Worm (Caenorhabditis elegans) whole organism, L4 larva: ENCODE measurements around the gene txt-4.

Experiments used
- F10B5.3 ChIP-seq: sonication (generic microtip); optimal IDR thresholded peaks from 2 replicates; lab custom pipeline; 2016; ENCODE audit warnings: mild to moderate bottlenecking, missing genetic modification characterization, missing compliant biosample characterization
- F37D6.2 ChIP-seq: sonication (generic microtip); optimal IDR thresholded peaks from 2 replicates; lab custom pipeline; 2016; ENCODE audit warnings: mild to moderate bottlenecking, missing genetic modification characterization, missing compliant biosample characterization
- F49E8.2 ChIP-seq: sonication (generic microtip); optimal IDR thresholded peaks from 2 replicates; lab custom pipeline; 2016; ENCODE audit warnings: missing compliant biosample characterization, mild to moderate bottlenecking, missing genetic modification characterization, borderline replicate concordance
- Y5F2A.4 ChIP-seq: fragments of 200-800 bp; sonication (Bioruptor generic); optimal IDR thresholded peaks from 2 replicates; lab custom pipeline; 2018; ENCODE audit warnings: mild to moderate bottlenecking, missing genetic modification characterization, missing compliant biosample characterization
- ZK337.2 ChIP-seq: fragments of 200-800 bp; sonication (Bioruptor generic); IDR thresholded peaks from 2 replicates; pipeline ENCODE4 v1.3.6; 2022; ENCODE audit warnings: missing genetic modification reagents, missing genetic modification characterization, missing compliant biosample characterization
- ZK546.5 ChIP-seq, 2 experiments: sonication (generic microtip); optimal IDR thresholded peaks; 2 replicates each; lab custom pipeline; 2017; ENCODE audit warnings: missing biosample characterization in 2 of 2, missing genetic modification characterization in 2 of 2
- aha-1 ChIP-seq: fragments of 150-350 bp; peaks from one replicate; lab custom pipeline; 2014; ENCODE audit warnings: missing biosample characterization, missing genetic modification characterization
- aly-2 ChIP-seq: sonication (generic microtip); optimal IDR thresholded peaks from 2 replicates; lab custom pipeline; 2018; ENCODE audit warnings: missing biosample characterization, missing genetic modification characterization
- ceh-44 ChIP-seq: fragments of 200-800 bp; sonication (Bioruptor generic); IDR thresholded peaks from 2 replicates; pipeline ENCODE4 v1.3.6; 2022; ENCODE audit warnings: missing genetic modification reagents, missing genetic modification characterization, missing compliant biosample characterization
- ceh-62 ChIP-seq: sonication (generic microtip); optimal IDR thresholded peaks from 2 replicates; lab custom pipeline; 2017; ENCODE audit warnings: missing biosample characterization, missing genetic modification characterization
- daf-16 ChIP-seq, 3 experiments: sonication (generic microtip); optimal IDR thresholded peaks; 2 replicates each; lab custom pipeline; 2016 to 2017; ENCODE audit warnings: missing genetic modification characterization in 3 of 3, missing genetic modification reagents in 3 of 3, mild to moderate bottlenecking in 2 of 3, missing compliant biosample characterization in 2 of 3, missing biosample characterization in 1 of 3, moderate library complexity in 1 of 3
- daf-8 ChIP-seq: fragments of 200-800 bp; sonication (Bioruptor generic); IDR thresholded peaks from 2 replicates; pipeline ENCODE4 v1.3.6; 2022; ENCODE audit warnings: missing genetic modification characterization, missing compliant biosample characterization
- dpl-1 ChIP-seq: fragments of 150-350 bp; optimal IDR thresholded peaks from 2 replicates; lab custom pipeline; 2014; ENCODE audit warnings: missing biosample characterization, missing genetic modification reagents, missing genetic modification characterization
- duxl-1 ChIP-seq: sonication (generic microtip); optimal IDR thresholded peaks from 2 replicates; lab custom pipeline; 2016; ENCODE audit warnings: mild to moderate bottlenecking, missing genetic modification characterization, moderate library complexity, missing compliant biosample characterization; ENCODE audit not compliant: poor library complexity
- dve-1 ChIP-seq: sonication (generic microtip); optimal IDR thresholded peaks from 2 replicates; lab custom pipeline; 2017; ENCODE audit warnings: antibody characterized with exemption, mild to moderate bottlenecking, missing genetic modification characterization, missing compliant biosample characterization; ENCODE audit not compliant: insufficient read depth
- hlh-30 ChIP-seq: sonication (generic microtip); optimal IDR thresholded peaks from 2 replicates; lab custom pipeline; 2017; ENCODE audit warnings: antibody characterized with exemption, mild to moderate bottlenecking, missing genetic modification characterization, missing compliant biosample characterization; ENCODE audit not compliant: insufficient read depth
- hmg-1.1 ChIP-seq: fragments of 200-800 bp; sonication (Bioruptor generic); IDR thresholded peaks from 2 replicates; pipeline ENCODE4 v1.3.6; 2022; ENCODE audit warnings: missing genetic modification reagents, missing genetic modification characterization, missing compliant biosample characterization
- jun-1 ChIP-seq: fragments of 150-350 bp; optimal IDR thresholded peaks from 2 replicates; lab custom pipeline; 2014; ENCODE audit warnings: missing biosample characterization, missing genetic modification reagents, missing genetic modification characterization
- lin-13 ChIP-seq: fragments of 150-350 bp; optimal IDR thresholded peaks from 2 replicates; lab custom pipeline; 2014; ENCODE audit warnings: missing biosample characterization, missing genetic modification reagents, missing genetic modification characterization
- lin-29 ChIP-seq: fragments of 200-800 bp; sonication (Bioruptor generic); IDR thresholded peaks from 2 replicates; pipeline ENCODE4 v1.3.6; 2022; ENCODE audit warnings: missing genetic modification reagents, missing genetic modification characterization, missing compliant biosample characterization
- lin-38 ChIP-seq: fragments of 200-800 bp; sonication (Bioruptor generic); IDR thresholded peaks from 2 replicates; pipeline ENCODE4 v1.3.6; 2022; ENCODE audit warnings: missing genetic modification reagents, missing genetic modification characterization, missing compliant biosample characterization
- lir-3 ChIP-seq: sonication (generic microtip); optimal IDR thresholded peaks from 2 replicates; lab custom pipeline; 2016; ENCODE audit warnings: mild to moderate bottlenecking, missing genetic modification characterization, missing compliant biosample characterization
- lsy-2 ChIP-seq, 2 experiments: fragments of 150-350 bp in 1 of 2; sonication (generic microtip) in 1 of 2; optimal IDR thresholded peaks; 2 replicates each; lab custom pipeline; 2014 to 2017; ENCODE audit warnings: missing biosample characterization in 2 of 2, missing genetic modification characterization in 2 of 2
- mep-1 ChIP-seq: fragments of 150-350 bp; sonication (generic microtip); optimal IDR thresholded peaks from 3 replicates; lab custom pipeline; 2014; ENCODE audit warnings: missing biosample characterization, missing genetic modification characterization
- mxl-2 ChIP-seq: fragments of 200-800 bp; sonication (Bioruptor generic); conservative IDR thresholded peaks from 2 replicates; pipeline ENCODE4 v1.3.6; 2022; ENCODE audit warnings: missing genetic modification reagents, missing genetic modification characterization, missing compliant biosample characterization
- mxl-3 ChIP-seq: fragments of 200-800 bp; sonication (Bioruptor generic); optimal IDR thresholded peaks from 2 replicates; lab custom pipeline; 2018; ENCODE audit warnings: mild to moderate bottlenecking, missing genetic modification characterization, missing compliant biosample characterization
- nhr-10 ChIP-seq: fragments of 150-350 bp; optimal IDR thresholded peaks from 2 replicates; lab custom pipeline; 2014; ENCODE audit warnings: missing biosample characterization, missing genetic modification characterization
- nhr-102 ChIP-seq: sonication (generic microtip); optimal IDR thresholded peaks from 2 replicates; lab custom pipeline; 2016; ENCODE audit warnings: mild to moderate bottlenecking, missing genetic modification characterization, moderate library complexity, missing compliant biosample characterization
- nhr-11 ChIP-seq: fragments of 150-350 bp; optimal IDR thresholded peaks from 2 replicates; lab custom pipeline; 2014; ENCODE audit warnings: missing biosample characterization, missing genetic modification characterization
- nhr-111 ChIP-seq: fragments of 200-800 bp; sonication (Bioruptor generic); optimal IDR thresholded peaks from 2 replicates; lab custom pipeline; 2018; ENCODE audit warnings: mild to moderate bottlenecking, missing genetic modification characterization, missing compliant biosample characterization
- nhr-48 ChIP-seq: sonication (generic microtip); optimal IDR thresholded peaks from 2 replicates; lab custom pipeline; 2016; ENCODE audit warnings: mild to moderate bottlenecking, missing genetic modification characterization, missing compliant biosample characterization
- nhr-6 ChIP-seq: fragments of 150-350 bp; optimal IDR thresholded peaks from 2 replicates; lab custom pipeline; 2014; ENCODE audit warnings: missing biosample characterization, missing genetic modification characterization
- nhr-77 ChIP-seq: fragments of 150-350 bp; optimal IDR thresholded peaks from 2 replicates; lab custom pipeline; 2014; ENCODE audit warnings: missing biosample characterization, missing genetic modification characterization
- php-3 ChIP-seq: fragments of 200-800 bp; sonication (Bioruptor generic); IDR thresholded peaks from 2 replicates; pipeline ENCODE4 v1.3.6; 2022; ENCODE audit warnings: missing genetic modification reagents, missing genetic modification characterization, missing compliant biosample characterization
- rbr-2 ChIP-seq: sonication (generic microtip); optimal IDR thresholded peaks from 2 replicates; lab custom pipeline; 2016; ENCODE audit warnings: missing genotype, missing genetic modification characterization, missing compliant biosample characterization
- skn-1 ChIP-seq: fragments of 150-350 bp; optimal IDR thresholded peaks from 2 replicates; lab custom pipeline; 2014; ENCODE audit warnings: missing biosample characterization, missing genetic modification characterization
- spr-1 ChIP-seq: sonication (generic microtip); optimal IDR thresholded peaks from 2 replicates; lab custom pipeline; 2016; ENCODE audit warnings: mild to moderate bottlenecking, missing genetic modification characterization, missing compliant biosample characterization
- zag-1 ChIP-seq: fragments of 150-350 bp; optimal IDR thresholded peaks from 2 replicates; lab custom pipeline; 2014; ENCODE audit warnings: missing biosample characterization, missing genetic modification characterization
- zfp-2 ChIP-seq: sonication (generic microtip); optimal IDR thresholded peaks from 2 replicates; lab custom pipeline; 2016; ENCODE audit warnings: mild to moderate bottlenecking, missing genetic modification characterization, missing compliant biosample characterization
- zfp-3 ChIP-seq: fragments of 200-800 bp; sonication (Bioruptor generic); conservative IDR thresholded peaks from 2 replicates; pipeline ENCODE4 v1.3.6; 2022; ENCODE audit warnings: missing genetic modification reagents, missing genetic modification characterization, missing compliant biosample characterization
- zip-11 ChIP-seq: fragments of 200-800 bp; sonication (Bioruptor generic); IDR thresholded peaks from 2 replicates; pipeline ENCODE4 v1.3.6; 2022; ENCODE audit warnings: missing genetic modification characterization, missing compliant biosample characterization
- ztf-7 ChIP-seq: fragments of 150-350 bp; optimal IDR thresholded peaks from 2 replicates; lab custom pipeline; 2014; ENCODE audit warnings: missing biosample characterization, missing genetic modification characterization

txt-4 gene

DNA sequence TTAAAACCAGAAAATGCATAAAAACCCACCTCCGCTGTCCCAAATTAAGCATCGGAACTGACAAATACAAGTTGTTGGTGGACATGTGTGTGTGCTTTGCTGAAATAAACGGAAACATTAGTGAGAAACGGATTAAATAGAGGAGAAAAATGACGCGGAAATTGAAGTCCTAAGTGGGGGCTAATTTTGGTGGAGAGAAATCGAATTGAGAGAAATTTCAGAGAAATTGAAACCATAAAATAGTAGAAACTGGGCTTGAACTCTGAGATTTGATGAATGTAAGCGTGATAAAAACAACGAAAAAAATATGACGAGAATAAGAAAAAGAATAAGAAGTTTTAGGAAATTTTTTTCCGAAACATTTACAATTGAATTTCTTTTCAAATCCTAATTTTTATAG lies 35.4 kb upstream of the txt-4 start, which contains the start of gene Y77E11A.12:
Y77E11A.12 (minus strand) TSS at position 101 of the 400 bp plus-strand sequence.
- peak; percentile 9 for TF ChIP-seq aha-1
- no peak for TF ChIP-seq nhr-6

- no peak for TF ChIP-seq hlh-30 (tag; lab: Kevin White, UChicago)
- TF ChIP-seq Y5F2A.4 (GFP tag; lab: Kevin White, UChicago) = no peak
- TF ChIP-seq nhr-10 (tag; lab: Kevin White, UChicago) = no peak
- TF ChIP-seq spr-1 = no peak
- TF ChIP-seq F49E8.2 (tag; lab: Kevin White, UChicago) = no peak
- TF ChIP-seq lin-38 (GFP tag; lab: Robert Waterston, UW) = no peak
- TF ChIP-seq mep-1 (tag; lab: Kevin White, UChicago) = no peak
- no peak for TF ChIP-seq lin-13 (GFP tag; lab: Kevin White, UChicago)
- TF ChIP-seq lin-29 (GFP tag; lab: Robert Waterston, UW) = no peak
- no peak for TF ChIP-seq daf-8 (GFP tag; lab: Robert Waterston, UW)
Measured at ce11 chrIV:1478649-1479048, 31.7 kb upstream of the txt-4 start.

DNA sequence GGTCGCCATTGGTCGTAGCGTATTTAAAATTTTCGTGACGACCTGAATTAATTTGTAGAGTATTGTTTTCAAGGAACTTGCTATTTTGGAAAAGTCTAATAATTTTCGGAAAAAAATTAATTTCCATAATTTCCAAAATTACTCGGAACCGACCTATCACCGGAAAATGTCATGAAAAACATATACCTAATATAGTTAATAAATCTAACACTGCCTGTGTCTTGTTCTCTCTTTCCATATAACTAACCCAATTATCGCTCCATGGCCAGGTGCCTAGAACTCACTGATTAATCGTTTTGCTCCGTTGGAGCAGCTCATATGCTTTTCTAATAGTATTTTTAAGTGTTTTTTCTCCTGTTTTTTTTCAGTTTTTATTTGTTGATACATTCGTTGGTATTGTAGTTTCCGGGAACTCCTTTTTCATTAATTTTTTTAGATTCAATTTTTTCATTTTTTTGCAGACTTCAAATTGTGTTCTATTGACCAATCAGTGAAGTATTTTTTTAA lies 25.3 kb upstream of the txt-4 start, which contains the start of gene Y77E11A.16:
Y77E11A.16 (plus strand) TSS at position 457 of the 507 bp plus-strand sequence.
- TF ChIP-seq ceh-62 (tag; lab: Kevin White, UChicago) (no peak), nhr-11 (tag; lab: Kevin White, UChicago) (no peak), daf-8 (GFP tag; lab: Robert Waterston, UW) (no peak), aly-2 (tag; lab: Kevin White, UChicago) (no peak), nhr-111 (GFP tag; lab: Kevin White, UChicago) (no peak), mxl-2 (GFP tag; lab: Robert Waterston, UW) (no peak), duxl-1 (tag; lab: Kevin White, UChicago) (no peak), lir-3 (tag; lab: Kevin White, UChicago) (no peak), zip-11 (GFP tag; lab: Robert Waterston, UW) (no peak), rbr-2 (tag; lab: Kevin White, UChicago) (no peak)

DNA sequence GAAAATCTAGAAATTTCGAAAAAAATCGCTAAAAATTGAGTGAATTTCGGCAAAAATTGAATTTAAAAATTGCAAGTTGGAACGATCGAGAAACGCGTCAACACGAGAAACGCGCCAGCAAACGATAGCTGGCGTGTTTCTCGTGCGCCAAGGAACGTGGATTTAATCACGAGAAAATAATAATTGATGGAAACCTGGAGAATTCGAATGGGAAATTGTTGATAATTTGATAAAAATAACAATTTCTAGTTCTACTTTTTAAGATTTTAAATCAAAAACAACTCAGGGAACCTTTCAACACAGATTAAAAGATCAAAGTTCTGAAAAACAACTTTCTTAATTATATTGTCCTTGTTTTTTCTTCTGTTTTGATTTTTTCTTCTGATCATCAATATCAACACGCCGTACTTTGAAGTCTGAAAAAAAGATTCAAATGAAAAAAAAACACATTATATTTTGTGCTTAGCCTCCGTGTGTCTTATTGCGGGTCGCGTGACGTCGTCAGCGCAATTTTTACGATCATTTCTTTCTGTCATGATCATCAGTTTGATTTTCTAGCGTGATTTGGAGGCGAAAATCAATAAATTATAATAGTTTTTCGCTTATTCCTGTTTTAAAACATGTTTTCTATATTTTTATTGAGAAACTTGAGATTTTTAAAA lies 14.2 kb upstream of the txt-4 start, which contains the start of gene npp-20:
npp-20 (minus strand) TSS at position 6 of the 662 bp plus-strand sequence.
- TF ChIP-seq skn-1 = no peak
- TF ChIP-seq nhr-11 (tag; lab: Kevin White, UChicago) = peak; percentile 1
- no peak for TF ChIP-seq zfp-2 (tag; lab: Kevin White, UChicago)
- TF ChIP-seq php-3 (GFP tag; lab: Robert Waterston, UW) = peak; percentile 52; the same call in 1 of the 2 replicates
- no peak for TF ChIP-seq mxl-3 (GFP tag; lab: Kevin White, UChicago)
- TF ChIP-seq F10B5.3 (tag; lab: Kevin White, UChicago) = no peak
- TF ChIP-seq lin-13 (GFP tag; lab: Kevin White, UChicago) = peak; percentile 15
- TF ChIP-seq nhr-77 (tag; lab: Kevin White, UChicago) = no peak
- TF ChIP-seq ztf-7 = no peak
- peak; percentile 29 for TF ChIP-seq mep-1 (tag; lab: Kevin White, UChicago)
- no peak for TF ChIP-seq zag-1
- no peak for TF ChIP-seq ceh-44
- no peak for TF ChIP-seq ZK546.5 (tag; optimal IDR thresholded peaks at IDR 0.05; lab: Kevin White, UChicago)
- no peak for TF ChIP-seq spr-1
- peak; percentile 70 for TF ChIP-seq dpl-1
- TF ChIP-seq zip-11 (GFP tag; lab: Robert Waterston, UW) = no peak
- TF ChIP-seq nhr-10 (tag; lab: Kevin White, UChicago) = no peak
- no peak for TF ChIP-seq F37D6.2 (tag; lab: Kevin White, UChicago)
- TF ChIP-seq hlh-30 (tag; lab: Kevin White, UChicago) = peak; percentile 62
- TF ChIP-seq ceh-62 (tag; lab: Kevin White, UChicago) = no peak
- 0 out of 2 replicates have a peak, but pooled peaks have one; percentile 35 for TF ChIP-seq zfp-3
- TF ChIP-seq hmg-1.1 (GFP tag; lab: Robert Waterston, UW) = peak; percentile 56
- TF ChIP-seq nhr-48 = no peak
- no peak for TF ChIP-seq aly-2 (tag; lab: Kevin White, UChicago)
- peak; percentile 62 for TF ChIP-seq lin-38 (GFP tag; lab: Robert Waterston, UW)
- peak; percentile 53 for TF ChIP-seq dve-1 (tag; lab: Kevin White, UChicago)
- TF ChIP-seq jun-1 (tag; lab: Kevin White, UChicago) = no peak
- no peak for TF ChIP-seq ZK337.2 (GFP tag; lab: Robert Waterston, UW)
- no peak for TF ChIP-seq daf-16 (GFP tag; optimal IDR thresholded peaks at IDR 0.05; lab: Kevin White, UChicago)
- peak; percentile 21 for TF ChIP-seq daf-16 (tag; optimal IDR thresholded peaks at IDR 0.05; lab: Kevin White, UChicago)
- peak in 1 of 2 experiments; percentile 68 for TF ChIP-seq lsy-2 (tag; optimal IDR thresholded peaks at IDR 0.05; lab: Kevin White, UChicago)
- peak; percentile 41 for TF ChIP-seq nhr-102 (tag; lab: Kevin White, UChicago)
- TF ChIP-seq aha-1 = peak; percentile 99
